Worm (Caenorhabditis elegans): ENCODE results near the gene W08A12.2.

Gene W08A12.2

DNA sequence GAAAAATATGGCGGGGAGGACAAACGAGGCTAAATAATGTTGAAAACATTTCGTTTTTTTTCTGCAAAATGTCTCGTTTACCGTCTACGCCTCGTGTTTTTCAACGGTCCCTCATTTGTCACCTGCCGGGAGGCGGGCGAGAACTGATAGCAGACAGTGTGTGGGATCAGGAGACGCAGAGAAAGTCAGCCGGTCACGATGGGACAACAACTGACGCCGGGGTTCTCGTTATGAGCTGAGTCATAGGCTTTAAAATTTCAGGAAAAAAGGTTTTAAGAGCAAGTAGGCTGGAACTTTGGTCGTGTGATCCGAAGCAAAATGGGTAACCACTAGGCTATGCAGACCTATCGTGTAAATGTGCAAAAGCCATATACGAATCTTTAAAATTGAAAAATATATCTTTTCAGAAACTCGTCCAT lies at the start of gene W08A12.2:
Gene W08A12.2, minus strand, starts transcription at position 103 of the 419 bp plus-strand sequence.
- TF ChIP-seq lin-38 (GFP tag; IDR thresholded peaks at IDR 0.05) (peak; percentile 72), D1046.2 (GFP tag; IDR thresholded peaks at IDR 0.05) (peak; percentile 62; the same call in 1 of the 2 replicates), duxl-1 (tag; optimal IDR thresholded peaks at IDR 0.05; ENCODE audit: poor library complexity) (peak; percentile 12), egl-43 (GFP tag; IDR thresholded peaks at IDR 0.05) (0 out of 2 replicates have a peak, but pooled peaks have one; percentile 65), mxl-3 (GFP tag; optimal IDR thresholded peaks at IDR 0.05) (no peak), set-16 (GFP tag; IDR thresholded peaks at IDR 0.05) (peak; percentile 16; the same call in 1 of the 2 replicates), nhr-25 (tag; optimal IDR thresholded peaks at IDR 0.05; ENCODE audit: borderline replicate concordance, insufficient read depth) (no peak), nhr-11 (tag; optimal IDR thresholded peaks at IDR 0.05) (no peak), nhr-6 (tag; optimal IDR thresholded peaks at IDR 0.05) (peak; percentile 38), tra-1 (GFP tag; IDR thresholded peaks at IDR 0.05) (peak; percentile 76), Y48G9A.11 (GFP tag; IDR thresholded peaks at IDR 0.05) (peak; percentile 56), snpc-1.2 (GFP tag; IDR thresholded peaks at IDR 0.05) (0 out of 2 replicates have a peak, but pooled peaks have one; percentile 39), unc-62 (GFP tag; optimal IDR thresholded peaks at IDR 0.05 in 1 of 2) (peak in 1 of 2 experiments; percentile 34), unc-62 (tag; optimal IDR thresholded peaks at IDR 0.05) (no peak), aly-2 (tag; optimal IDR thresholded peaks at IDR 0.05) (no peak), lin-39 (tag; optimal IDR thresholded peaks at IDR 0.05) (no peak), hlh-30 (tag; optimal IDR thresholded peaks at IDR 0.05; ENCODE audit: insufficient read depth) (peak; percentile 77), dmd-6 (GFP tag; IDR thresholded peaks at IDR 0.05) (peak; percentile 25; the same call in 1 of the 2 replicates), madf-9 (GFP tag; conservative IDR thresholded peaks at IDR 0.05) (no peak; the same call in 1 of the 2 replicates), ceh-44 (GFP tag; IDR thresholded peaks at IDR 0.05) (no peak), vab-7 (GFP tag; IDR thresholded peaks at IDR 0.05) (peak; percentile 71), zfp-3 (GFP tag; conservative IDR thresholded peaks at IDR 0.05) (peak; percentile 36), hif-1 (tag; optimal IDR thresholded peaks at IDR 0.05) (peak in 1 of 2 experiments; percentile 15), R02D3.7 (tag; optimal IDR thresholded peaks at IDR 0.05) (no peak), pha-4 (GFP tag; IDR thresholded peaks at IDR 0.05) (peak; percentile 83; the same call in 1 of the 2 replicates), pha-4 (tag; optimal IDR thresholded peaks at IDR 0.05) (no peak), nhr-111 (GFP tag; optimal IDR thresholded peaks at IDR 0.05) (peak; percentile 8), daf-19 (GFP tag; conservative IDR thresholded peaks at IDR 0.05) (no peak), ceh-32 (tag; optimal IDR thresholded peaks at IDR 0.05; ENCODE audit: poor library complexity) (no peak), Y75B8A.6 (GFP tag; IDR thresholded peaks at IDR 0.05) (0 out of 2 replicates have a peak, but pooled peaks have one; percentile 60), lim-7 (GFP tag; IDR thresholded peaks at IDR 0.05) (peak; percentile 89), jun-1 (tag; optimal IDR thresholded peaks at IDR 0.05) (no peak), madf-5 (GFP tag; IDR thresholded peaks at IDR 0.05) (peak in 1 of 2 experiments; percentile 72; a peak in 1 of 4 replicates), arid-1 (GFP tag; conservative IDR thresholded peaks at IDR 0.05) (peak; percentile 49; the same call in 1 of the 2 replicates), dmd-8 (GFP tag; IDR thresholded peaks at IDR 0.05) (peak; percentile 76; the same call in 1 of the 2 replicates), daf-16 (GFP tag; optimal IDR thresholded peaks at IDR 0.05) (peak; percentile 65 to 82), daf-16 (tag; optimal IDR thresholded peaks at IDR 0.05) (peak; percentile 18), nhr-41 (GFP tag; IDR thresholded peaks at IDR 0.05) (peak; percentile 74; the same call in 1 of the 2 replicates), F26F4.8 (GFP tag; conservative IDR thresholded peaks at IDR 0.05) (peak; percentile 82), php-3 (GFP tag; IDR thresholded peaks at IDR 0.05) (0 out of 2 replicates have a peak, but pooled peaks have one; percentile 34), mdt-29 (GFP tag; IDR thresholded peaks at IDR 0.05) (peak; percentile 40; the same call in 1 of the 2 replicates), fos-1 (tag; optimal IDR thresholded peaks at IDR 0.05) (no peak), aha-1 (tag) (peak; percentile 29), hlh-11 (tag; optimal IDR thresholded peaks at IDR 0.05) (peak; percentile 66), hmg-1.1 (GFP tag; IDR thresholded peaks at IDR 0.05) (0 out of 2 replicates have a peak, but pooled peaks have one; percentile 18)
